Worm (Caenorhabditis elegans): ENCODE data around the gene fbxa-64.
A peak's percentile ranks its signal among the peaks of the same experiment; 100 is the strongest.

fbxa-64 gene

ce11 chrV:3266189-3266588 is 11.8 kb downstream of the fbxa-64 start, which contains the start of gene T28A11.17:
Gene T28A11.17, minus strand, starts transcription at chrV:3266289.
- no peak for TF ChIP-seq mep-1 (tag; optimal IDR thresholded peaks at IDR 0.05)
- TF ChIP-seq mxl-2 (GFP tag; conservative IDR thresholded peaks at IDR 0.05): no peak
- TF ChIP-seq rbr-2 (tag; optimal IDR thresholded peaks at IDR 0.05): no peak
- no peak for TF ChIP-seq ceh-28 (tag; optimal IDR thresholded peaks at IDR 0.05)
- TF ChIP-seq unc-39 (tag; optimal IDR thresholded peaks at IDR 0.05): no peak
- no peak for TF ChIP-seq mes-2 (tag; optimal IDR thresholded peaks at IDR 0.05; ENCODE audit: poor library complexity, severe bottlenecking)
- no peak for TF ChIP-seq aha-1 (tag)
- no peak for TF ChIP-seq nhr-102 (tag; optimal IDR thresholded peaks at IDR 0.05)
- no peak for TF ChIP-seq nhr-42 (GFP tag; IDR thresholded peaks at IDR 0.05)
- TF ChIP-seq hmg-1.1 (GFP tag; IDR thresholded peaks at IDR 0.05): no peak
- TF ChIP-seq R02D3.7 (tag; optimal IDR thresholded peaks at IDR 0.05): no peak
- TF ChIP-seq snpc-1.2 (GFP tag; IDR thresholded peaks at IDR 0.05): no peak
- no peak for TF ChIP-seq dmd-8 (GFP tag; IDR thresholded peaks at IDR 0.05)
- no peak for TF ChIP-seq nhr-10 (tag; optimal IDR thresholded peaks at IDR 0.05)

- TF ChIP-seq fkh-10 (GFP tag; optimal IDR thresholded peaks at IDR 0.05): no peak
- TF ChIP-seq mep-1 (tag; optimal IDR thresholded peaks at IDR 0.05): no peak
- TF ChIP-seq daf-19 (GFP tag; conservative IDR thresholded peaks at IDR 0.05): no peak
- TF ChIP-seq mxl-2 (GFP tag; conservative IDR thresholded peaks at IDR 0.05): no peak
- no peak for TF ChIP-seq zfp-3 (GFP tag; conservative IDR thresholded peaks at IDR 0.05)
- no peak for TF ChIP-seq lin-1 (GFP tag; IDR thresholded peaks at IDR 0.05)
- no peak for TF ChIP-seq skn-1 (tag; optimal IDR thresholded peaks at IDR 0.05)
- TF ChIP-seq mes-2 (tag; optimal IDR thresholded peaks at IDR 0.05; ENCODE audit: poor library complexity, severe bottlenecking): no peak
- no peak for TF ChIP-seq tra-1 (GFP tag; IDR thresholded peaks at IDR 0.05)
- TF ChIP-seq aha-1 (tag): no peak
- no peak for TF ChIP-seq pha-4 (GFP tag; IDR thresholded peaks at IDR 0.05)
- no peak for TF ChIP-seq pha-4 (tag; optimal IDR thresholded peaks at IDR 0.05)
Observed at ce11 chrV:3260075-3260474, 17.9 kb downstream of the fbxa-64 start, which contains the start of gene srbc-5. Gene srbc-5, plus strand, starts transcription at chrV:3260375.

ce11 chrV:3259168-3259622 is 18.8 kb downstream of the fbxa-64 start, which contains the start of gene T28A11.16:
Gene T28A11.16, minus strand, starts transcription at chrV:3259218.
- TF ChIP-seq dmd-8 (GFP tag; IDR thresholded peaks at IDR 0.05): no peak
- peak; percentile 70 for TF ChIP-seq aha-1 (tag)
- no peak for TF ChIP-seq nhr-25 (tag; optimal IDR thresholded peaks at IDR 0.05; ENCODE audit: borderline replicate concordance, insufficient read depth)
- no peak for TF ChIP-seq cey-2 (tag; optimal IDR thresholded peaks at IDR 0.05; ENCODE audit: borderline replicate concordance, insufficient read depth)
- TF ChIP-seq daf-16 (GFP tag; optimal IDR thresholded peaks at IDR 0.05): peak in 1 of 2 experiments; percentile 80
- TF ChIP-seq daf-16 (tag; optimal IDR thresholded peaks at IDR 0.05): no peak
- no peak for TF ChIP-seq zip-2 (tag; optimal IDR thresholded peaks at IDR 0.05)
- TF ChIP-seq hlh-11 (tag; optimal IDR thresholded peaks at IDR 0.05): peak; percentile 45

DNA sequence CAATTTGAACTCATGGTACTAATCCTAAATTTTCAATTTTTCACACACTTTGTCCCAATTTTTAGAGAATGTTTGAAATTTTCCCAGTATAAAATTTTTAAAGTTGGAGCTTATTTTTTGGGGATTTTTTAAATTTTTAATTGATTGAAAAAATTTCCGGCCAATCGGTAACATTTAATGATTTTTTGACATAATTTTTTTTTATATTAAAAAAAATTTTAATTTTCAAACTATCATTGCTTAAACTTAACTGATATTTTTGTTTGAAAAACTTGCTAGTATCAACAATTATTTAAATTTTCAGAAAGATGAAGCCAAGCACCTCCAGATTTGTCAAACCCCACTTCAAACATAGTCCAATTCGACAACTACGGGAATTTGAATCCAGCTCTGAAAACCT is 20.7 kb downstream of the fbxa-64 start, which contains the start of gene T28A11.22:
Gene T28A11.22, plus strand, starts transcription at position 301 of the 400 bp plus-strand sequence.
- TF ChIP-seq daf-12 (tag; optimal IDR thresholded peaks at IDR 0.05) (no peak), sdz-12 (GFP tag; optimal IDR thresholded peaks at IDR 0.05) (no peak), duxl-1 (tag; optimal IDR thresholded peaks at IDR 0.05; ENCODE audit: poor library complexity) (no peak), nhr-11 (tag; optimal IDR thresholded peaks at IDR 0.05) (no peak), cey-2 (tag; optimal IDR thresholded peaks at IDR 0.05; ENCODE audit: borderline replicate concordance, insufficient read depth) (no peak), ceh-28 (tag; optimal IDR thresholded peaks at IDR 0.05) (no peak), dmd-6 (GFP tag; IDR thresholded peaks at IDR 0.05) (no peak), nhr-111 (GFP tag; optimal IDR thresholded peaks at IDR 0.05) (no peak), Y75B8A.6 (GFP tag; IDR thresholded peaks at IDR 0.05) (no peak), nhr-25 (tag; optimal IDR thresholded peaks at IDR 0.05; ENCODE audit: borderline replicate concordance, insufficient read depth) (no peak), egl-43 (GFP tag; IDR thresholded peaks at IDR 0.05) (no peak), ztf-11 (tag; optimal IDR thresholded peaks at IDR 0.05) (no peak), nhr-28 (tag; optimal IDR thresholded peaks at IDR 0.05) (no peak), nhr-48 (tag; optimal IDR thresholded peaks at IDR 0.05) (no peak), nhr-42 (GFP tag; IDR thresholded peaks at IDR 0.05) (no peak)

Measured in whole organism, L4 larva.